Worm (Caenorhabditis elegans): Measurements from ENCODE around the gene ZK899.7.

Gene ZK899.7

DNA sequence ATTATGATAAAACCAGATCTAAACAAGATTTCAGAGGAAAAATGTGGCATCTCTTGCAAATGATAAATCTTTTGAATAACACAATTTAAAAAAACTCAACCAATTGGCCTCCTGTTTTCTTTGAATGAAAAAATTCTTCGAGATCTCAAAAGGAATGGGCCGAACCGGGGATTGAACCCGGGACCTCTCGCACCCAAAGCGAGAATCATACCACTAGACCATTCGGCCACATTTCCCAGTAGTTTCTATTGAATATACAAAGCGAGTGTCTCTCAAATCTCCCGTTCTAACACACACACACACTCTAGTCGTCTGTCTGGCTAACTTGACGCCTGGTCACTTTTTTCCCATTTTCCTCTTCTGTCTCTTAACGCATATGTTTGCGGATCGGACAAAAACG lies 18.3 kb upstream of the ZK899.7 start (continued):
- TF ChIP-seq set-16 (GFP tag; IDR thresholded peaks at IDR 0.05): no peak
- peak; percentile 79 for TF ChIP-seq ztf-7 (tag; optimal IDR thresholded peaks at IDR 0.05)
- peak; percentile 89 for TF ChIP-seq madf-9 (GFP tag; conservative IDR thresholded peaks at IDR 0.05)
- TF ChIP-seq pqm-1 (tag; optimal IDR thresholded peaks at IDR 0.05): no peak
- peak; percentile 82 for TF ChIP-seq ceh-20 (GFP tag; IDR thresholded peaks at IDR 0.05)
- peak; percentile 17 for TF ChIP-seq nhr-111 (GFP tag; optimal IDR thresholded peaks at IDR 0.05)
- no peak for TF ChIP-seq ZK546.5 (tag; optimal IDR thresholded peaks at IDR 0.05)
- peak; percentile 79; the same call in 1 of the 2 replicates for TF ChIP-seq arid-1 (GFP tag; conservative IDR thresholded peaks at IDR 0.05)

DNA sequence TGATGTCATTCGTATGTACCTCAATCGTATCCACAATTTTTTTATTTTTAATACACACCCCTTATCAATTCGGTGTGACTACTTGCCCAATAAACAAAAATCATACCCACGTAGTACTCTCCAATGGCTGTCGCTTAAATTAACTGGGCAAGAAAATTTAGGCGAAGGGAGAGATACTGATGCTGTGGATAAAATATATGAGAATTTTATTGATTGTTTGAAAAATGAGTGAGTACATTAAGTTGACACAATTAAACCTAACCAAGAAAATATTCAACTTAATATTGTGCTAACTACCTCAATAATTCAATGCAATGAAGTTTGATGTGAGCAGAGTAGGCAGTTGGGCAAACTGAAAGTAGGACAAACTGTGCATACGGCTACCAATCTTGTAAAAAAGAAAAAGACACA lies 16.5 kb upstream of the ZK899.7 start:
- TF ChIP-seq skn-1 (tag; optimal IDR thresholded peaks at IDR 0.05): peak; percentile 49
- peak; percentile 96 for TF ChIP-seq F10B5.3 (tag; optimal IDR thresholded peaks at IDR 0.05)
- TF ChIP-seq nhr-102 (tag; optimal IDR thresholded peaks at IDR 0.05): peak; percentile 100
- TF ChIP-seq Y105C5A.15 (GFP tag; IDR thresholded peaks at IDR 0.05): peak; percentile 72
- peak; percentile 98 for TF ChIP-seq tra-1 (GFP tag; IDR thresholded peaks at IDR 0.05)
- peak; percentile 99 for TF ChIP-seq rbr-2 (tag; optimal IDR thresholded peaks at IDR 0.05)
- peak; percentile 95 for TF ChIP-seq mdt-29 (GFP tag; IDR thresholded peaks at IDR 0.05)
- peak; percentile 95 for TF ChIP-seq mxl-3 (GFP tag; optimal IDR thresholded peaks at IDR 0.05)
- peak; percentile 89 for TF ChIP-seq zfp-2 (tag; optimal IDR thresholded peaks at IDR 0.05)
- TF ChIP-seq spr-3 (GFP tag; optimal IDR thresholded peaks at IDR 0.05): peak; percentile 97
- TF ChIP-seq ceh-82 (tag; optimal IDR thresholded peaks at IDR 0.05): peak; percentile 82
- TF ChIP-seq fkh-10 (GFP tag; optimal IDR thresholded peaks at IDR 0.05): peak; percentile 99
- TF ChIP-seq F44E2.7 (GFP tag; IDR thresholded peaks at IDR 0.05): no peak
- 0 out of 2 replicates have a peak, but pooled peaks have one; percentile 76 for TF ChIP-seq daf-8 (GFP tag; IDR thresholded peaks at IDR 0.05)
- peak; percentile 72 for TF ChIP-seq cey-2 (tag; optimal IDR thresholded peaks at IDR 0.05; ENCODE audit: borderline replicate concordance, insufficient read depth)
- TF ChIP-seq F26F4.8 (GFP tag; conservative IDR thresholded peaks at IDR 0.05): no peak
- TF ChIP-seq aly-2 (tag; optimal IDR thresholded peaks at IDR 0.05): peak; percentile 35
- 0 out of 2 replicates have a peak, but pooled peaks have one; percentile 44 for TF ChIP-seq zip-11 (GFP tag; IDR thresholded peaks at IDR 0.05)
- TF ChIP-seq gei-8 (GFP tag; optimal IDR thresholded peaks at IDR 0.05): peak; percentile 78
- TF ChIP-seq mxl-2 (GFP tag; conservative IDR thresholded peaks at IDR 0.05): peak; percentile 88
- TF ChIP-seq dmd-8 (GFP tag; IDR thresholded peaks at IDR 0.05): peak; percentile 66; the same call in 1 of the 2 replicates
- TF ChIP-seq nhr-237 (tag; optimal IDR thresholded peaks at IDR 0.05): peak; percentile 91
- TF ChIP-seq daf-12 (tag; optimal IDR thresholded peaks at IDR 0.05): no peak
- peak; percentile 96 for TF ChIP-seq lin-29 (GFP tag; IDR thresholded peaks at IDR 0.05)
- peak; percentile 93 for TF ChIP-seq T20F7.1 (GFP tag; optimal IDR thresholded peaks at IDR 0.05)
- peak; percentile 100 for TF ChIP-seq nhr-10 (tag; optimal IDR thresholded peaks at IDR 0.05)
- peak; percentile 78; the same call in 1 of the 2 replicates for TF ChIP-seq Y75B8A.6 (GFP tag; IDR thresholded peaks at IDR 0.05)
- TF ChIP-seq pha-4 (GFP tag; IDR thresholded peaks at IDR 0.05): peak; percentile 97
- TF ChIP-seq pha-4 (tag; optimal IDR thresholded peaks at IDR 0.05): peak; percentile 99
- TF ChIP-seq vab-7 (GFP tag; IDR thresholded peaks at IDR 0.05): peak; percentile 98
- TF ChIP-seq nhr-28 (tag; optimal IDR thresholded peaks at IDR 0.05): peak; percentile 95
- TF ChIP-seq dve-1 (tag; optimal IDR thresholded peaks at IDR 0.05; ENCODE audit: insufficient read depth): peak; percentile 100
- peak; percentile 98 for TF ChIP-seq spr-1 (tag; optimal IDR thresholded peaks at IDR 0.05)
- no peak for TF ChIP-seq ceh-62 (tag; optimal IDR thresholded peaks at IDR 0.05)
- peak; percentile 99 for TF ChIP-seq nhr-42 (GFP tag; IDR thresholded peaks at IDR 0.05)
- TF ChIP-seq ces-1 (GFP tag; optimal IDR thresholded peaks at IDR 0.05): peak; percentile 96
- TF ChIP-seq pqm-1 (tag; optimal IDR thresholded peaks at IDR 0.05): peak; percentile 69
- peak; percentile 98 for TF ChIP-seq php-3 (GFP tag; IDR thresholded peaks at IDR 0.05)
- TF ChIP-seq T26A8.4 (GFP tag; IDR thresholded peaks at IDR 0.05): peak; percentile 100
- no peak for TF ChIP-seq ama-1 (optimal IDR thresholded peaks at IDR 0.05)
- peak; percentile 98 for TF ChIP-seq madf-9 (GFP tag; conservative IDR thresholded peaks at IDR 0.05)
- TF ChIP-seq egl-27 (tag; optimal IDR thresholded peaks at IDR 0.05): peak; percentile 73
- TF ChIP-seq lin-13 (GFP tag; optimal IDR thresholded peaks at IDR 0.05): peak; percentile 98
- TF ChIP-seq dmd-6 (GFP tag; IDR thresholded peaks at IDR 0.05): peak; percentile 97
